Worm (Caenorhabditis elegans) whole organism, L4 larva: ENCODE results near the gene zmp-1.

Experiments used
- F44E2.7 ChIP-seq: fragments of 200-800 bp; sonication (Bioruptor generic); IDR thresholded peaks from 2 replicates; pipeline ENCODE4 v2.1.2; 2022; ENCODE audit warnings: missing genetic modification characterization, missing compliant biosample characterization
- T20F7.1 ChIP-seq: fragments of 200-800 bp; sonication (Bioruptor generic); optimal IDR thresholded peaks from 2 replicates; lab custom pipeline; 2018; ENCODE audit warnings: mild to moderate bottlenecking, missing genetic modification characterization, missing compliant biosample characterization
- Y48G9A.11 ChIP-seq: fragments of 200-800 bp; sonication (Bioruptor generic); IDR thresholded peaks from 2 replicates; pipeline ENCODE4 v1.3.6; 2022; ENCODE audit warnings: missing genetic modification reagents, missing genetic modification characterization, missing compliant biosample characterization
- Y5F2A.4 ChIP-seq: fragments of 200-800 bp; sonication (Bioruptor generic); optimal IDR thresholded peaks from 2 replicates; lab custom pipeline; 2018; ENCODE audit warnings: mild to moderate bottlenecking, missing genetic modification characterization, missing compliant biosample characterization
- ZK546.5 ChIP-seq, 2 experiments: sonication (generic microtip); optimal IDR thresholded peaks; 2 replicates each; lab custom pipeline; 2017; ENCODE audit warnings: missing biosample characterization in 2 of 2, missing genetic modification characterization in 2 of 2
- aha-1 ChIP-seq: fragments of 150-350 bp; peaks from one replicate; lab custom pipeline; 2014; ENCODE audit warnings: missing biosample characterization, missing genetic modification characterization
- aly-2 ChIP-seq: sonication (generic microtip); optimal IDR thresholded peaks from 2 replicates; lab custom pipeline; 2018; ENCODE audit warnings: missing biosample characterization, missing genetic modification characterization
- ama-1 ChIP-seq: fragments of 150-350 bp; optimal IDR thresholded peaks from 2 replicates; lab custom pipeline; 2014; ENCODE audit warnings: inconsistent platforms, mixed read lengths
- ceh-20 ChIP-seq: fragments of 200-800 bp; sonication (Bioruptor generic); IDR thresholded peaks from 2 replicates; pipeline ENCODE4 v1.3.6; 2022; ENCODE audit warnings: missing genetic modification reagents, missing genetic modification characterization, missing compliant biosample characterization
- ceh-44 ChIP-seq: fragments of 200-800 bp; sonication (Bioruptor generic); IDR thresholded peaks from 2 replicates; pipeline ENCODE4 v1.3.6; 2022; ENCODE audit warnings: missing genetic modification reagents, missing genetic modification characterization, missing compliant biosample characterization
- ceh-62 ChIP-seq: sonication (generic microtip); optimal IDR thresholded peaks from 2 replicates; lab custom pipeline; 2017; ENCODE audit warnings: missing biosample characterization, missing genetic modification characterization
- ces-1 ChIP-seq: fragments of 150-350 bp; sonication (generic microtip); optimal IDR thresholded peaks from 4 replicates; lab custom pipeline; 2014; ENCODE audit warnings: missing biosample characterization, missing genetic modification reagents, missing genetic modification characterization
- daf-19 ChIP-seq: fragments of 200-800 bp; sonication (Bioruptor generic); conservative IDR thresholded peaks from 2 replicates; pipeline ENCODE4 v1.3.6; 2022; ENCODE audit warnings: missing genetic modification characterization, missing compliant biosample characterization
- dmd-6 ChIP-seq: fragments of 200-800 bp; sonication (Bioruptor generic); IDR thresholded peaks from 2 replicates; pipeline ENCODE4 v1.3.6; 2022; ENCODE audit warnings: missing genetic modification reagents, missing genetic modification characterization, missing compliant biosample characterization
- dpl-1 ChIP-seq: fragments of 150-350 bp; optimal IDR thresholded peaks from 2 replicates; lab custom pipeline; 2014; ENCODE audit warnings: missing biosample characterization, missing genetic modification reagents, missing genetic modification characterization
- duxl-1 ChIP-seq: sonication (generic microtip); optimal IDR thresholded peaks from 2 replicates; lab custom pipeline; 2016; ENCODE audit warnings: mild to moderate bottlenecking, missing genetic modification characterization, moderate library complexity, missing compliant biosample characterization; ENCODE audit not compliant: poor library complexity
- dve-1 ChIP-seq: sonication (generic microtip); optimal IDR thresholded peaks from 2 replicates; lab custom pipeline; 2017; ENCODE audit warnings: antibody characterized with exemption, mild to moderate bottlenecking, missing genetic modification characterization, missing compliant biosample characterization; ENCODE audit not compliant: insufficient read depth
- egl-43 ChIP-seq: fragments of 200-800 bp; sonication (Bioruptor generic); IDR thresholded peaks from 2 replicates; pipeline ENCODE4 v1.3.6; 2022; ENCODE audit warnings: missing genetic modification reagents, missing genetic modification characterization, missing compliant biosample characterization
- fkh-10 ChIP-seq: fragments of 150-350 bp; optimal IDR thresholded peaks from 2 replicates; lab custom pipeline; 2014; ENCODE audit warnings: missing biosample characterization, missing genetic modification reagents, missing genetic modification characterization
- gei-8 ChIP-seq: fragments of 200-800 bp; sonication (Bioruptor generic); optimal IDR thresholded peaks from 2 replicates; lab custom pipeline; 2018; ENCODE audit warnings: mild to moderate bottlenecking, missing genetic modification characterization, missing compliant biosample characterization
- hlh-11 ChIP-seq: fragments of 200-800 bp; sonication (Bioruptor generic); optimal IDR thresholded peaks from 2 replicates; lab custom pipeline; 2018; ENCODE audit warnings: mild to moderate bottlenecking, missing genetic modification characterization, missing compliant biosample characterization
- hlh-30 ChIP-seq: sonication (generic microtip); optimal IDR thresholded peaks from 2 replicates; lab custom pipeline; 2017; ENCODE audit warnings: antibody characterized with exemption, mild to moderate bottlenecking, missing genetic modification characterization, missing compliant biosample characterization; ENCODE audit not compliant: insufficient read depth
- hmg-1.1 ChIP-seq: fragments of 200-800 bp; sonication (Bioruptor generic); IDR thresholded peaks from 2 replicates; pipeline ENCODE4 v1.3.6; 2022; ENCODE audit warnings: missing genetic modification reagents, missing genetic modification characterization, missing compliant biosample characterization
- jun-1 ChIP-seq: fragments of 150-350 bp; optimal IDR thresholded peaks from 2 replicates; lab custom pipeline; 2014; ENCODE audit warnings: missing biosample characterization, missing genetic modification reagents, missing genetic modification characterization
- lin-38 ChIP-seq: fragments of 200-800 bp; sonication (Bioruptor generic); IDR thresholded peaks from 2 replicates; pipeline ENCODE4 v1.3.6; 2022; ENCODE audit warnings: missing genetic modification reagents, missing genetic modification characterization, missing compliant biosample characterization
- lin-39 ChIP-seq: fragments of 150-350 bp; optimal IDR thresholded peaks from 2 replicates; lab custom pipeline; 2014; ENCODE audit warnings: missing biosample characterization, missing genetic modification reagents, missing genetic modification characterization
- lir-3 ChIP-seq: sonication (generic microtip); optimal IDR thresholded peaks from 2 replicates; lab custom pipeline; 2016; ENCODE audit warnings: mild to moderate bottlenecking, missing genetic modification characterization, missing compliant biosample characterization
- madf-5 ChIP-seq, 2 experiments: fragments of 200-800 bp; sonication (Bioruptor generic); IDR thresholded peaks; 2 replicates each; pipeline ENCODE4 v1.3.6; 2022; ENCODE audit warnings: missing compliant biosample characterization in 2 of 2, missing genetic modification characterization in 2 of 2
- mes-2 ChIP-seq: sonication (generic microtip); optimal IDR thresholded peaks from 2 replicates; lab custom pipeline; 2016; ENCODE audit warnings: missing genotype, mild to moderate bottlenecking, missing genetic modification characterization, missing compliant biosample characterization; ENCODE audit not compliant: poor library complexity, severe bottlenecking
- mxl-2 ChIP-seq: fragments of 200-800 bp; sonication (Bioruptor generic); conservative IDR thresholded peaks from 2 replicates; pipeline ENCODE4 v1.3.6; 2022; ENCODE audit warnings: missing genetic modification reagents, missing genetic modification characterization, missing compliant biosample characterization
- nhr-10 ChIP-seq: fragments of 150-350 bp; optimal IDR thresholded peaks from 2 replicates; lab custom pipeline; 2014; ENCODE audit warnings: missing biosample characterization, missing genetic modification characterization
- nhr-237 ChIP-seq: sonication (generic microtip); optimal IDR thresholded peaks from 2 replicates; lab custom pipeline; 2017; ENCODE audit warnings: missing biosample characterization, missing genetic modification characterization
- nhr-28 ChIP-seq: fragments of 150-350 bp; optimal IDR thresholded peaks from 2 replicates; lab custom pipeline; 2014; ENCODE audit warnings: missing biosample characterization, missing genetic modification characterization
- php-3 ChIP-seq: fragments of 200-800 bp; sonication (Bioruptor generic); IDR thresholded peaks from 2 replicates; pipeline ENCODE4 v1.3.6; 2022; ENCODE audit warnings: missing genetic modification reagents, missing genetic modification characterization, missing compliant biosample characterization
- rbr-2 ChIP-seq: sonication (generic microtip); optimal IDR thresholded peaks from 2 replicates; lab custom pipeline; 2016; ENCODE audit warnings: missing genotype, missing genetic modification characterization, missing compliant biosample characterization
- set-16 ChIP-seq: fragments of 200-800 bp; sonication (Bioruptor generic); IDR thresholded peaks from 2 replicates; pipeline ENCODE4 v1.3.6; 2022; ENCODE audit warnings: missing genetic modification reagents, missing genetic modification characterization, missing compliant biosample characterization
- skn-1 ChIP-seq: fragments of 150-350 bp; optimal IDR thresholded peaks from 2 replicates; lab custom pipeline; 2014; ENCODE audit warnings: missing biosample characterization, missing genetic modification characterization
- snpc-4 ChIP-seq: fragments of 150-350 bp; optimal IDR thresholded peaks from 2 replicates; lab custom pipeline; 2014; ENCODE audit warnings: missing biosample characterization, missing genetic modification characterization
- spr-3 ChIP-seq: fragments of 200-800 bp; sonication (Bioruptor generic); optimal IDR thresholded peaks from 2 replicates; lab custom pipeline; 2018; ENCODE audit warnings: mild to moderate bottlenecking, missing genetic modification characterization, missing compliant biosample characterization
- tra-1 ChIP-seq: fragments of 200-800 bp; sonication (Bioruptor generic); IDR thresholded peaks from 2 replicates; pipeline ENCODE4 v1.3.6; 2022; ENCODE audit warnings: missing genetic modification reagents, missing genetic modification characterization, missing compliant biosample characterization
- unc-39 ChIP-seq: sonication (generic microtip); optimal IDR thresholded peaks from 2 replicates; lab custom pipeline; 2017; ENCODE audit warnings: missing biosample characterization, missing genetic modification characterization
- unc-62 ChIP-seq, 3 experiments: fragments of 150-350 bp in 1 of 3; sonication (generic microtip); optimal IDR thresholded peaks in 2 of 3; peaks in 1 of 3; 1 replicate in 1 of 3; 2 replicates in 2 of 3; lab custom pipeline; 2014 to 2017; ENCODE audit warnings: missing biosample characterization in 3 of 3, missing genetic modification characterization in 3 of 3, missing genetic modification reagents in 3 of 3, missing genotype in 1 of 3
- zag-1 ChIP-seq: fragments of 150-350 bp; optimal IDR thresholded peaks from 2 replicates; lab custom pipeline; 2014; ENCODE audit warnings: missing biosample characterization, missing genetic modification characterization
- zfp-2 ChIP-seq: sonication (generic microtip); optimal IDR thresholded peaks from 2 replicates; lab custom pipeline; 2016; ENCODE audit warnings: mild to moderate bottlenecking, missing genetic modification characterization, missing compliant biosample characterization
- ztf-7 ChIP-seq: fragments of 150-350 bp; optimal IDR thresholded peaks from 2 replicates; lab custom pipeline; 2014; ENCODE audit warnings: missing biosample characterization, missing genetic modification characterization

The zmp-1 gene

ce11 chrIII:5939453-5940296 lies 6.9 kb upstream of the zmp-1 start, which contains the start of gene ubq-1 (continued):
- TF ChIP-seq zfp-2 (tag; lab: Kevin White, UChicago) = no peak
- TF ChIP-seq spr-3 (GFP tag; lab: Kevin White, UChicago) = no peak
- TF ChIP-seq ces-1 (GFP tag; lab: Kevin White, UChicago) = no peak
- TF ChIP-seq skn-1 (tag; lab: Kevin White, UChicago) = no peak
- no peak for TF ChIP-seq tra-1 (GFP tag; lab: Robert Waterston, UW)
- TF ChIP-seq ZK546.5 (tag; optimal IDR thresholded peaks at IDR 0.05; lab: Kevin White, UChicago) = no peak
- TF ChIP-seq nhr-237 = no peak
- TF ChIP-seq rbr-2 = no peak
- no peak for TF ChIP-seq lir-3 (tag; lab: Kevin White, UChicago)
- TF ChIP-seq lin-39 (tag; lab: Kevin White, UChicago) = no peak
- peak; percentile 37; the same call in 1 of the 2 replicates for TF ChIP-seq egl-43 (GFP tag; lab: Robert Waterston, UW)
- no peak for TF ChIP-seq ceh-20
- peak; percentile 12 for TF ChIP-seq ztf-7 (tag; lab: Kevin White, UChicago)
- no peak for TF ChIP-seq aly-2 (tag; lab: Kevin White, UChicago)
- TF ChIP-seq madf-5 (GFP tag; IDR thresholded peaks at IDR 0.05; lab: Robert Waterston, UW) = 0 out of 4 replicates have a peak, but pooled peaks of 1 of the 2 experiments have one; percentile 61
- no peak for TF ChIP-seq duxl-1
- TF ChIP-seq Y5F2A.4 (GFP tag; lab: Kevin White, UChicago) = no peak
- 0 out of 2 replicates have a peak, but pooled peaks have one; percentile 1 for TF ChIP-seq ceh-44 (GFP tag; lab: Robert Waterston, UW)
- TF ChIP-seq, all 104 proteins: peak for 17

DNA sequence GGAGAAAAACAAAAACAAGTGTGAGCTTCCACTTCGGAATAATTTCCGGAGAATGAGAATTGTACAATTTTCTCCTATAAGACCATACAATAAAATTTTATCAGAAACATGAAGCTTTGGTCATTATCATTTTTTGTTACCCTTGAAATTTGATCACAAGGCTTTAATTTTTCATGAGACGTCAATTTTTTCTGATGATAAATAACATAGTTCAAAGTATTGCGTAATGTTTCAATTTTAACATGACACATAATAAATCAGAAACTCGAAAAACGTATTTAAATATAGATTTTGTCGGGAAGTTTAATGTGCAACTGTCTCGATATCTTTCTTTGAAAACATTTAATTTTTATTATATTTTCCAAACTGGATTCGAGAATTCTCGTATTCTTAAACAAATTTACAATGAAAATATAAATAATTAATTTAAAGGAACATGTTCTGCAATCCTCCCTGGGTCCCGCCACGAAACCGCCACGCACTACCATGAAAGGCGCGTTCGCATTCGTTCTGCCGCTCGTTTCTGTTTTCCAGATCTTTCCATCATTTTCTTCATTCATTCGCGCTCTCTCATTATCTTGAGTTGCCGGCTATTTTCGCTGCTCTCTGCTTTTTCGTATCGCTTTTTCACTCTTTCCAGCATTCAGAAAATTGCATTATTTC lies 6.2 kb upstream of the zmp-1 start:
- TF ChIP-seq hlh-30 (peak; percentile 67), Y48G9A.11 (GFP tag; lab: Robert Waterston, UW) (peak; percentile 57; the same call in 1 of the 2 replicates), F44E2.7 (GFP tag; lab: Robert Waterston, UW) (no peak), T20F7.1 (GFP tag; lab: Kevin White, UChicago) (peak; percentile 23), spr-3 (GFP tag; lab: Kevin White, UChicago) (no peak), zag-1 (tag; lab: Kevin White, UChicago) (no peak), nhr-10 (tag; lab: Kevin White, UChicago) (no peak), rbr-2 (no peak), dmd-6 (GFP tag; lab: Robert Waterston, UW) (0 out of 2 replicates have a peak, but pooled peaks have one; percentile 33), php-3 (GFP tag; lab: Robert Waterston, UW) (peak; percentile 78), fkh-10 (GFP tag; lab: Kevin White, UChicago) (no peak), snpc-4 (tag; lab: Kevin White, UChicago) (no peak), ceh-62 (tag; lab: Kevin White, UChicago) (no peak), unc-62 (GFP tag; optimal IDR thresholded peaks at IDR 0.05 in 1 of 2; lab: Kevin White, UChicago) (no peak), unc-62 (tag; optimal IDR thresholded peaks at IDR 0.05; lab: Kevin White, UChicago) (no peak), daf-19 (GFP tag; lab: Robert Waterston, UW) (no peak), aha-1 (tag; lab: Kevin White, UChicago) (no peak), set-16 (GFP tag; lab: Robert Waterston, UW) (no peak), lin-38 (GFP tag; lab: Robert Waterston, UW) (peak; percentile 43; the same call in 1 of the 2 replicates), hmg-1.1 (GFP tag; lab: Robert Waterston, UW) (no peak), ceh-44 (GFP tag; lab: Robert Waterston, UW) (peak; percentile 18; the same call in 1 of the 2 replicates), mxl-2 (no peak), gei-8 (GFP tag; lab: Kevin White, UChicago) (no peak), ZK546.5 (tag; optimal IDR thresholded peaks at IDR 0.05; lab: Kevin White, UChicago) (no peak), unc-39 (tag; lab: Kevin White, UChicago) (no peak), mes-2 (tag; lab: Kevin White, UChicago) (peak; percentile 27), hlh-11 (tag; lab: Kevin White, UChicago) (peak; percentile 24), lir-3 (tag; lab: Kevin White, UChicago) (no peak), ama-1 (lab: Kevin White, UChicago) (no peak), dve-1 (tag; lab: Kevin White, UChicago) (peak; percentile 73), duxl-1 (no peak), jun-1 (tag; lab: Kevin White, UChicago) (no peak), nhr-28 (tag; lab: Kevin White, UChicago) (no peak), egl-43 (GFP tag; lab: Robert Waterston, UW) (no peak), dpl-1 (no peak)
